Fruit fly (Drosophila melanogaster): ENCODE results near the gene CG5707.

Gene CG5707

dm6 chr3L:2162019-2162418 is 30.0 kb downstream of the CG5707 start (continued):
- TF ChIP-seq wdn (GFP tag; IDR thresholded peaks at IDR 0.05) (0 out of 2 replicates have a peak, but pooled peaks have one; percentile 43), dmrt99B (tag; optimal IDR thresholded peaks at IDR 0.05) (peak; percentile 90), hb (GFP tag; IDR thresholded peaks at IDR 0.05; ENCODE audit: partially characterized antibody) (no peak), Aef1 (GFP tag; IDR thresholded peaks at IDR 0.05) (peak; percentile 75), CG10209 (GFP tag; optimal IDR thresholded peaks at IDR 0.05) (peak; percentile 22), Vsx1 (GFP tag; optimal IDR thresholded peaks at IDR 0.05) (no peak), pan (optimal IDR thresholded peaks at IDR 0.05) (no peak), pan (GFP tag; optimal IDR thresholded peaks at IDR 0.05 in 1 of 2, IDR thresholded peaks at IDR 0.05 in 1 of 2) (peak in 1 of 2 experiments; percentile 85), CG10565 (GFP tag; optimal IDR thresholded peaks at IDR 0.05) (no peak), CG4404 (GFP tag; IDR thresholded peaks at IDR 0.05) (peak; percentile 41), fd96Cb (tag; optimal IDR thresholded peaks at IDR 0.05) (peak; percentile 87), CG33213 (GFP tag; optimal IDR thresholded peaks at IDR 0.05) (peak; percentile 72), CG7372 (GFP tag; IDR thresholded peaks at IDR 0.05) (peak; percentile 69), NK7.1 (GFP tag; optimal IDR thresholded peaks at IDR 0.05) (peak; percentile 61), Mes4 (GFP tag; optimal IDR thresholded peaks at IDR 0.05) (peak; percentile 43), danr (GFP tag; IDR thresholded peaks at IDR 0.05) (peak; percentile 49; the same call in 1 of the 2 replicates), Dll (GFP tag; IDR thresholded peaks at IDR 0.05; ENCODE audit: partially characterized antibody) (no peak), CG16779 (GFP tag; IDR thresholded peaks at IDR 0.05) (peak; percentile 22; the same call in 1 of the 2 replicates), CG10431 (GFP tag; optimal IDR thresholded peaks at IDR 0.05) (peak; percentile 12), NFAT (GFP tag; IDR thresholded peaks at IDR 0.05) (no peak), CG34376 (GFP tag; optimal IDR thresholded peaks at IDR 0.05) (no peak), slou (GFP tag; optimal IDR thresholded peaks at IDR 0.05) (no peak), Jarid2 (GFP tag; optimal IDR thresholded peaks at IDR 0.05) (peak; percentile 7), CG18262 (tag; optimal IDR thresholded peaks at IDR 0.05) (peak; percentile 86), Sox100B (GFP tag; optimal IDR thresholded peaks at IDR 0.05) (peak; percentile 79), CG3281 (GFP tag; optimal IDR thresholded peaks at IDR 0.05) (peak; percentile 27), Hsf (GFP tag; optimal IDR thresholded peaks at IDR 0.05) (peak; percentile 62), grau (tag; optimal IDR thresholded peaks at IDR 0.05) (peak; percentile 53), CG12236 (GFP tag; optimal IDR thresholded peaks at IDR 0.05) (peak; percentile 18), tna (GFP tag; IDR thresholded peaks at IDR 0.05; ENCODE audit: partially characterized antibody) (no peak), p53 (GFP tag; optimal IDR thresholded peaks at IDR 0.05) (peak; percentile 20), dpn (GFP tag; optimal IDR thresholded peaks at IDR 0.05) (peak; percentile 68 to 71), peb (GFP tag; IDR thresholded peaks at IDR 0.05) (0 out of 2 replicates have a peak, but pooled peaks have one; percentile 48), CG15601 (tag; optimal IDR thresholded peaks at IDR 0.05) (peak; percentile 72), Drgx (GFP tag; IDR thresholded peaks at IDR 0.05) (peak; percentile 96), pfk (GFP tag; optimal IDR thresholded peaks at IDR 0.05) (no peak), dimm (GFP tag; IDR thresholded peaks at IDR 0.05) (peak; percentile 54; the same call in 1 of the 2 replicates), rib (GFP tag; IDR thresholded peaks at IDR 0.05) (no peak), CG12942 (GFP tag; optimal IDR thresholded peaks at IDR 0.05) (peak; percentile 27), CG1024 (GFP tag; IDR thresholded peaks at IDR 0.05) (peak; percentile 85), psq (GFP tag; optimal IDR thresholded peaks at IDR 0.05) (no peak), zen2 (GFP tag; IDR thresholded peaks at IDR 0.05; ENCODE audit: partially characterized antibody) (no peak), Hr78 (GFP tag; optimal IDR thresholded peaks at IDR 0.05) (peak in 1 of 2 experiments; percentile 60), trh (GFP tag; optimal IDR thresholded peaks at IDR 0.05) (peak; percentile 0), otp (GFP tag; IDR thresholded peaks at IDR 0.05) (peak; percentile 82), sima (GFP tag; optimal IDR thresholded peaks at IDR 0.05) (no peak), Hr39 (optimal IDR thresholded peaks at IDR 0.05) (no peak), bowl (GFP tag; IDR thresholded peaks at IDR 0.05) (peak; percentile 75), CG11398 (GFP tag; optimal IDR thresholded peaks at IDR 0.05) (no peak), CG10267 (tag; optimal IDR thresholded peaks at IDR 0.05) (peak; percentile 56), CG31441 (GFP tag; IDR thresholded peaks at IDR 0.05) (peak; percentile 85)
